Fruit fly (Drosophila melanogaster) whole organism, embryonic: ENCODE measurements around the gene CG32816.

Experiments
- Atf3 ChIP-seq: fragments of 200-800 bp; sonication (Bioruptor generic); optimal IDR thresholded peaks from 3 replicates; lab custom pipeline; 2016; ENCODE audit warnings: missing biosample characterization, missing genetic modification characterization
- Bgb ChIP-seq: fragments of 200-800 bp; sonication (Bioruptor generic); IDR thresholded peaks from 2 replicates; pipeline ENCODE4 v1.3.6; 2022; ENCODE audit warnings: missing biosample characterization, missing genetic modification characterization; ENCODE audit not compliant: partially characterized antibody
- CG11093 ChIP-seq: fragments of 200-800 bp; sonication (Bioruptor generic); IDR thresholded peaks from 3 replicates; pipeline ENCODE4 v1.3.6; 2022; ENCODE audit warnings: missing biosample characterization, missing genetic modification characterization
- CG12299 ChIP-seq: fragments of 200-800 bp; sonication (Bioruptor generic); optimal IDR thresholded peaks from 2 replicates; lab custom pipeline; 2018; ENCODE audit warnings: missing biosample characterization, mild to moderate bottlenecking, missing genetic modification characterization
- CG14050 ChIP-seq: fragments of 200-800 bp; sonication (Bioruptor generic); IDR thresholded peaks from 3 replicates; pipeline ENCODE4 v1.3.6; 2022; ENCODE audit warnings: missing biosample characterization, missing genetic modification characterization
- CG1647 ChIP-seq: fragments of 200-800 bp; sonication (Bioruptor generic); optimal IDR thresholded peaks from 3 replicates; lab custom pipeline; 2016; ENCODE audit warnings: missing biosample characterization, missing genetic modification characterization
- CG18262 ChIP-seq: fragments of 200-800 bp; optimal IDR thresholded peaks from 3 replicates; lab custom pipeline; 2019; ENCODE audit warnings: missing biosample characterization, mild to moderate bottlenecking, missing genetic modification characterization, moderate library complexity
- CG1832 ChIP-seq: fragments of 200-800 bp; sonication (Bioruptor generic); optimal IDR thresholded peaks from 2 replicates; lab custom pipeline; 2017; ENCODE audit warnings: missing biosample characterization, mild to moderate bottlenecking, missing genetic modification characterization, inconsistent platforms
- CG2202 ChIP-seq: fragments of 200-800 bp; sonication (Bioruptor generic); optimal IDR thresholded peaks from 2 replicates; lab custom pipeline; 2018; ENCODE audit warnings: missing biosample characterization, mild to moderate bottlenecking, missing genetic modification characterization
- CG4424 ChIP-seq: fragments of 200-800 bp; sonication (Bioruptor generic); optimal IDR thresholded peaks from 3 replicates; lab custom pipeline; 2016; ENCODE audit warnings: missing biosample characterization, missing genetic modification characterization
- CG6689 ChIP-seq: fragments of 200-800 bp; sonication (Bioruptor generic); IDR thresholded peaks from 2 replicates; pipeline ENCODE4 v1.3.6; 2022; ENCODE audit warnings: missing biosample characterization, missing genetic modification characterization
- CG6854 ChIP-seq: fragments of 200-800 bp; sonication (Bioruptor generic); optimal IDR thresholded peaks from 3 replicates; lab custom pipeline; 2017; ENCODE audit warnings: missing biosample characterization, mild to moderate bottlenecking, missing genetic modification characterization
- CG7745 ChIP-seq: fragments of 200-800 bp; sonication (Bioruptor generic); optimal IDR thresholded peaks from 2 replicates; lab custom pipeline; 2018; ENCODE audit warnings: missing biosample characterization, mild to moderate bottlenecking, missing genetic modification characterization, moderate library complexity
- CG7786 ChIP-seq: fragments of 200-800 bp; sonication (Bioruptor generic); optimal IDR thresholded peaks from 2 replicates; lab custom pipeline; 2016; ENCODE audit warnings: missing biosample characterization, missing genetic modification characterization
- CG7839 ChIP-seq: fragments of 200-800 bp; sonication (Bioruptor generic); optimal IDR thresholded peaks from 3 replicates; lab custom pipeline; 2018; ENCODE audit warnings: missing biosample characterization, mild to moderate bottlenecking, missing genetic modification characterization, moderate library complexity
- CG7963 ChIP-seq: fragments of 200-800 bp; sonication (Bioruptor generic); IDR thresholded peaks from 3 replicates; pipeline ENCODE4 v1.3.6; 2022; ENCODE audit warnings: missing biosample characterization, missing genetic modification characterization; ENCODE audit not compliant: partially characterized antibody
- Dip3 ChIP-seq: fragments of 200-800 bp; sonication (Bioruptor generic); optimal IDR thresholded peaks from 3 replicates; lab custom pipeline; 2016; ENCODE audit warnings: missing biosample characterization, missing genetic modification characterization
- Ets65A ChIP-seq: fragments of 200-800 bp; sonication (Bioruptor generic); peaks from one replicate; lab custom pipeline; 2016; ENCODE audit warnings: missing biosample characterization, missing genetic modification characterization
- HLH3B ChIP-seq: fragments of 200-800 bp; sonication (Bioruptor generic); IDR thresholded peaks from 2 replicates; pipeline ENCODE4 v1.3.6; 2022; ENCODE audit warnings: missing biosample characterization, missing genetic modification characterization
- HmgZ ChIP-seq: fragments of 200-800 bp; sonication (Bioruptor generic); optimal IDR thresholded peaks from 2 replicates; lab custom pipeline; 2018; ENCODE audit warnings: missing biosample characterization, mild to moderate bottlenecking, missing genetic modification characterization
- Meics ChIP-seq: fragments of 200-800 bp; sonication (Bioruptor generic); optimal IDR thresholded peaks from 2 replicates; lab custom pipeline; 2017; ENCODE audit warnings: missing biosample characterization, mild to moderate bottlenecking, missing genetic modification characterization
- NC2β ChIP-seq: fragments of 200-800 bp; sonication (Bioruptor generic); optimal IDR thresholded peaks from 2 replicates; lab custom pipeline; 2016; ENCODE audit warnings: missing biosample characterization, missing genetic modification characterization
- NFAT ChIP-seq: fragments of 200-800 bp; sonication (Bioruptor generic); IDR thresholded peaks from 2 replicates; pipeline ENCODE4 v1.3.6; 2022; ENCODE audit warnings: missing biosample characterization, missing genetic modification characterization
- Opbp ChIP-seq: fragments of 200-800 bp; sonication (Bioruptor generic); IDR thresholded peaks from 3 replicates; pipeline ENCODE4 v1.3.6; 2022; ENCODE audit warnings: missing biosample characterization, missing genetic modification characterization; ENCODE audit not compliant: partially characterized antibody
- Pdp1 ChIP-seq, 2 experiments: fragments of 200-800 bp; sonication (Bioruptor generic); optimal IDR thresholded peaks; 3 replicates each; lab custom pipeline; 2016; ENCODE audit warnings: missing biosample characterization in 2 of 2, missing genetic modification characterization in 2 of 2, mild to moderate bottlenecking in 1 of 2, moderate library complexity in 1 of 2
- Sry-δ ChIP-seq: fragments of 200-800 bp; sonication (Bioruptor generic); optimal IDR thresholded peaks from 2 replicates; lab custom pipeline; 2016; ENCODE audit warnings: missing biosample characterization, missing genetic modification characterization
- Xrp1 ChIP-seq: fragments of 200-800 bp; sonication (Bioruptor generic); IDR thresholded peaks from 2 replicates; pipeline ENCODE4 v1.3.6; 2022; ENCODE audit warnings: missing biosample characterization, missing genetic modification characterization
- ap ChIP-seq: fragments of 200-800 bp; sonication (Bioruptor generic); IDR thresholded peaks from 2 replicates; pipeline ENCODE4 v1.3.6; 2022; ENCODE audit warnings: missing biosample characterization, missing genetic modification characterization
- cas ChIP-seq: fragments of 200-800 bp; sonication (Bioruptor generic); IDR thresholded peaks from 2 replicates; pipeline ENCODE4 v1.3.6; 2022; ENCODE audit warnings: missing biosample characterization, missing genetic modification characterization
- chinmo ChIP-seq: fragments of 200-800 bp; sonication (Bioruptor generic); IDR thresholded peaks from 4 replicates; pipeline ENCODE4 v1.3.6; 2022; ENCODE audit warnings: missing biosample characterization, missing genetic modification characterization; ENCODE audit not compliant: partially characterized antibody
- dmrt99B ChIP-seq: fragments of 200-800 bp; sonication (Bioruptor generic); optimal IDR thresholded peaks from 2 replicates; lab custom pipeline; 2018; ENCODE audit warnings: missing biosample characterization, mild to moderate bottlenecking, missing genetic modification characterization, moderate library complexity
- en ChIP-seq: fragments of 200-800 bp; sonication (Bioruptor generic); optimal IDR thresholded peaks from 2 replicates; lab custom pipeline; 2016; ENCODE audit warnings: missing biosample characterization, missing genetic modification characterization
- fd64A ChIP-seq: fragments of 200-800 bp; sonication (Bioruptor generic); optimal IDR thresholded peaks from 3 replicates; lab custom pipeline; 2018; ENCODE audit warnings: missing biosample characterization, mild to moderate bottlenecking, missing genetic modification characterization
- gro ChIP-seq: fragments of 200-800 bp; sonication (Bioruptor generic); optimal IDR thresholded peaks from 2 replicates; lab custom pipeline; 2016; ENCODE audit warnings: missing biosample characterization, missing genetic modification characterization
- hb ChIP-seq: fragments of 200-800 bp; sonication (Bioruptor generic); IDR thresholded peaks from 3 replicates; pipeline ENCODE4 v1.3.6; 2022; ENCODE audit warnings: missing biosample characterization, missing genetic modification characterization; ENCODE audit not compliant: partially characterized antibody
- her ChIP-seq: fragments of 200-800 bp; sonication (Bioruptor generic); optimal IDR thresholded peaks from 2 replicates; lab custom pipeline; 2016; ENCODE audit warnings: missing biosample characterization, missing genetic modification characterization
- knrl ChIP-seq: fragments of 200-800 bp; sonication (Bioruptor generic); IDR thresholded peaks from 3 replicates; pipeline ENCODE4 v1.3.6; 2022; ENCODE audit warnings: missing biosample characterization, missing genetic modification characterization; ENCODE audit not compliant: partially characterized antibody
- mirr ChIP-seq: fragments of 200-800 bp; sonication (Bioruptor generic); optimal IDR thresholded peaks from 3 replicates; lab custom pipeline; 2018; ENCODE audit warnings: missing biosample characterization, mild to moderate bottlenecking, missing genetic modification characterization
- nom ChIP-seq: fragments of 200-800 bp; sonication (Bioruptor generic); optimal IDR thresholded peaks from 2 replicates; lab custom pipeline; 2017; ENCODE audit warnings: missing biosample characterization, missing genetic modification characterization, mild to moderate bottlenecking, moderate library complexity, missing genetic modification reagents
- pho ChIP-seq: fragments of 200-800 bp; sonication (Bioruptor generic); optimal IDR thresholded peaks from 2 replicates; lab custom pipeline; 2016; ENCODE audit warnings: missing biosample characterization, missing genetic modification characterization
- row ChIP-seq: fragments of 200-800 bp; sonication (Bioruptor generic); IDR thresholded peaks from 3 replicates; pipeline ENCODE4 v1.3.6; 2022; ENCODE audit warnings: missing biosample characterization, missing genetic modification characterization
- schlank ChIP-seq: fragments of 200-800 bp; sonication (Bioruptor generic); optimal IDR thresholded peaks from 2 replicates; lab custom pipeline; 2018; ENCODE audit warnings: missing biosample characterization, mild to moderate bottlenecking, missing genetic modification characterization
- sens ChIP-seq: fragments of 200-800 bp; sonication (Bioruptor generic); peaks from one replicate; lab custom pipeline; 2016; ENCODE audit warnings: missing biosample characterization, missing genetic modification characterization
- so ChIP-seq: fragments of 200-800 bp; sonication (Bioruptor generic); IDR thresholded peaks from 3 replicates; pipeline ENCODE4 v1.3.6; 2022; ENCODE audit warnings: missing biosample characterization, missing genetic modification characterization
- tna ChIP-seq: fragments of 200-800 bp; sonication (Bioruptor generic); IDR thresholded peaks from 2 replicates; pipeline ENCODE4 v1.3.6; 2022; ENCODE audit warnings: missing biosample characterization, missing genetic modification characterization; ENCODE audit not compliant: partially characterized antibody
- trem ChIP-seq: fragments of 200-800 bp; optimal IDR thresholded peaks from 3 replicates; lab custom pipeline; 2019; ENCODE audit warnings: missing biosample characterization, mild to moderate bottlenecking, missing genetic modification characterization, moderate library complexity
- wdn ChIP-seq: fragments of 200-800 bp; sonication (Bioruptor generic); IDR thresholded peaks from 2 replicates; pipeline ENCODE4 v1.3.6; 2022; ENCODE audit warnings: missing biosample characterization, missing genetic modification characterization
- zfh1 ChIP-seq: fragments of 200-800 bp; sonication (Bioruptor generic); IDR thresholded peaks from 3 replicates; pipeline ENCODE4 v1.3.6; 2022; ENCODE audit warnings: missing biosample characterization, missing genetic modification characterization

Gene CG32816

DNA sequence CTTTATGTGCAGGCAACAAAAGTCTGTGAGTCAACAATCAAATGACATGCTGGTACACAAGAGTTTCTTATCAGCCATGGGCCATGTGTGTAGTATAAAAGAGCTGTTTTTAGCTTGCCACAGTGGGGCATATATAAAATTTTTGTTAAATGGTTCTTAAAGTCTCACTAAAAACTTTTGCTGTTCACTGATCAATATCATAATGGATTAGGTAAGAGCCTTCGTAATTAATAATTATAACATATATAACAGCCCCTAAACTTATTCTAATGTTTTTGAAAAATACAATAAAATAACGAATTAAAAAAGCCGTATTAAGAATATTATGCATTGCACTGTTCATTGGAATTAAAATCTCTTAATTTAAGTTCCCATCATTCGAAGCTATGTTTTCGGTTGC lies 177.3 kb downstream of the CG32816 start (continued):
- TF ChIP-seq sens (GFP tag; lab: Kevin White, UChicago) (peak; percentile 69), HmgZ (tag; lab: Kevin White, UChicago) (no peak), so (GFP tag; lab: Robert Waterston, UW) (no peak), Atf3 (GFP tag; lab: Kevin White, UChicago) (no peak), CG4424 (GFP tag; lab: Kevin White, UChicago) (no peak), CG1647 (GFP tag; lab: Kevin White, UChicago) (no peak), ap (GFP tag; lab: Robert Waterston, UW) (no peak), CG18262 (tag; lab: Kevin White, UChicago) (peak; percentile 20), NFAT (GFP tag; lab: Robert Waterston, UW) (no peak)

DNA sequence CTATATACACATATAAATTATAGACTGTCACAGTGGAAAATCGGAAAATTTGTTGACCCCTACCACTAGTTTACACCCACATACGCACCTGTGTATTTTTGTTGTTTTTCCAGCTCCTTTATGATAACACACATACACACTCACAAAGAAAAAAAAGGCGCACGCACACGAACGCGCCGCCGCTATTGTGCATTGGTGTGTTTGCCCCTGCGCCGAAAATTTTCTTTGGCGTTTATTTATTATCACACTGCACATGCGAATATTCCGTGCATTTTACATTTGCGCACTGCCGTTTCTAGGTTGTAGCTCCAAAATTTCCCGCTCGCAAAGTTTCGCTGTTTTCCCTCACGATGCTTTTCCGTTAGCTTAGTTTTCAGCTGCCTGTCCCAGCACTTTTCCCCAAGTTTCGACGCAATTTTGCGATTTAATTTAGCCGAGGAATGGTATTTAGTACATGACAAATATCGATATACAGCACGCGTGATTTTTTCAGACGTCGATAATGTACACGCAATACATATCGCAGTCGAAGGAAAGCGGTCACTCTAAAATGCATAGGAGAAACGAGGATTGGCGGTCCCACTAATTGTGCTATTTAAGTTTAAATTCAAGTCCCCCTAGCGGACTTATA lies 191.3 kb downstream of the CG32816 start, which contains the start of the genes CG3777 and ewg:
CG3777 (plus strand) TSS at position 607 of the 631 bp plus-strand sequence.
ewg (minus strand) TSS at position 622 of the 631 bp plus-strand sequence.
- TF ChIP-seq dmrt99B (no peak), Bgb (GFP tag; lab: Robert Waterston, UW) (peak; percentile 99), CG6689 (GFP tag; lab: Robert Waterston, UW) (no peak), HLH3B (GFP tag; lab: Robert Waterston, UW) (no peak), mirr (GFP tag; lab: Kevin White, UChicago) (no peak), knrl (GFP tag; lab: Robert Waterston, UW) (peak; percentile 97), fd64A (GFP tag; lab: Kevin White, UChicago) (no peak), Sry-δ (GFP tag; lab: Kevin White, UChicago) (peak; percentile 87), Pdp1 (GFP tag; optimal IDR thresholded peaks at IDR 0.05; lab: Kevin White, UChicago) (peak in 1 of 2 experiments; percentile 61), CG2202 (tag; lab: Kevin White, UChicago) (no peak), gro (peak; percentile 22), Dip3 (no peak), cas (GFP tag; lab: Robert Waterston, UW) (no peak), en (GFP tag; lab: Kevin White, UChicago) (no peak), CG7745 (tag; lab: Kevin White, UChicago) (peak; percentile 65), Ets65A (GFP tag; lab: Kevin White, UChicago) (peak; percentile 74), her (peak; percentile 33), CG7786 (GFP tag; lab: Kevin White, UChicago) (no peak), hb (GFP tag; lab: Robert Waterston, UW) (peak; percentile 96), wdn (no peak), CG7839 (tag; lab: Kevin White, UChicago) (peak; percentile 4), Xrp1 (GFP tag; lab: Robert Waterston, UW) (no peak), tna (GFP tag; lab: Robert Waterston, UW) (peak; percentile 93), CG1832 (GFP tag; lab: Kevin White, UChicago) (no peak), CG4424 (GFP tag; lab: Kevin White, UChicago) (no peak), CG12299 (peak; percentile 23), Meics (GFP tag; lab: Kevin White, UChicago) (peak; percentile 26), NC2β (GFP tag; lab: Kevin White, UChicago) (no peak), trem (tag; lab: Kevin White, UChicago) (peak; percentile 72), CG11093 (GFP tag; lab: Robert Waterston, UW) (no peak), CG7963 (GFP tag; lab: Robert Waterston, UW) (peak; percentile 95), CG6854 (GFP tag; lab: Kevin White, UChicago) (no peak), zfh1 (GFP tag; lab: Robert Waterston, UW) (no peak), pho (GFP tag; lab: Kevin White, UChicago) (peak; percentile 19), CG14050 (no peak), Opbp (peak; percentile 99), chinmo (GFP tag; lab: Robert Waterston, UW) (peak; percentile 97), schlank (tag; lab: Kevin White, UChicago) (no peak), nom (peak; percentile 24), row (peak; percentile 52; the same call in 2 of the 3 replicates), HmgZ (tag; lab: Kevin White, UChicago) (peak; percentile 66)
